Worm (Caenorhabditis elegans): Measurements from ENCODE around the gene F54C9.3.

ce11 chrII:8610585-8610984 lies 43.9 kb upstream of the F54C9.3 start:
- TF ChIP-seq K09A11.1 (tag; optimal IDR thresholded peaks at IDR 0.05; ENCODE audit: insufficient read depth) (no peak), lin-11 (tag; optimal IDR thresholded peaks at IDR 0.05) (no peak), pha-4 (tag; optimal IDR thresholded peaks at IDR 0.05) (no peak), gmeb-2 (tag; optimal IDR thresholded peaks at IDR 0.05) (no peak), ref-2 (tag; optimal IDR thresholded peaks at IDR 0.05) (no peak), ama-1 (optimal IDR thresholded peaks at IDR 0.05) (no peak), C08G9.2 (tag; optimal IDR thresholded peaks at IDR 0.05) (no peak), nhr-11 (tag; optimal IDR thresholded peaks at IDR 0.05) (no peak), F13H6.1 (tag; optimal IDR thresholded peaks at IDR 0.05) (no peak)
